Fruit fly (Drosophila melanogaster): ENCODE measurements around the gene Cpr65Ax2.
A peak's percentile ranks its signal among the peaks of the same experiment; 100 is the strongest.
"Not testable (repeated sequence)": the region's sequence is repeated elsewhere in the genome, so short reads cannot be mapped to it uniquely, and the experiment has no call there.

Gene Cpr65Ax2

dm6 chr3L:6159863-6160262, 9.2 kb upstream of the Cpr65Ax2 start:
- TF ChIP-seq CG32264 (GFP tag; optimal IDR thresholded peaks at IDR 0.05) = no peak
- no peak for TF ChIP-seq dl (GFP tag; optimal IDR thresholded peaks at IDR 0.05; ENCODE audit: insufficient read depth in 1 of 2, partially characterized antibody in 2 of 2)
- no peak for TF ChIP-seq Abd-B (GFP tag; optimal IDR thresholded peaks at IDR 0.05)
- TF ChIP-seq woc (GFP tag; optimal IDR thresholded peaks at IDR 0.05) = no peak
- no peak for TF ChIP-seq HLH106 (tag; optimal IDR thresholded peaks at IDR 0.05)
- no peak for TF ChIP-seq Dfd (GFP tag; optimal IDR thresholded peaks at IDR 0.05)
- TF ChIP-seq Rel (GFP tag; optimal IDR thresholded peaks at IDR 0.05) = no peak
- no peak for TF ChIP-seq Rel (tag; optimal IDR thresholded peaks at IDR 0.05)
- TF ChIP-seq dsf (GFP tag; optimal IDR thresholded peaks at IDR 0.05; ENCODE audit: borderline replicate concordance) = no peak
- no peak for TF ChIP-seq Jra (GFP tag; optimal IDR thresholded peaks at IDR 0.05)
- no peak for TF ChIP-seq tai (GFP tag; optimal IDR thresholded peaks at IDR 0.05)

- TF ChIP-seq sage (GFP tag; optimal IDR thresholded peaks at IDR 0.05) = no peak
- TF ChIP-seq tai (GFP tag; optimal IDR thresholded peaks at IDR 0.05) = no peak
Measured at dm6 chr3L:6158530-6158929, 7.9 kb upstream of the Cpr65Ax2 start, which contains the start of gene Cpr65Ay. Cpr65Ay (minus strand) TSS chr3L:6158630.

- TF ChIP-seq N (GFP tag; optimal IDR thresholded peaks at IDR 0.05) = no peak
- TF ChIP-seq GATAd (GFP tag; optimal IDR thresholded peaks at IDR 0.05) = no peak
- TF ChIP-seq rgr (GFP tag; optimal IDR thresholded peaks at IDR 0.05) = no peak
- TF ChIP-seq dl (GFP tag; optimal IDR thresholded peaks at IDR 0.05; ENCODE audit: insufficient read depth in 1 of 2, partially characterized antibody in 2 of 2) = no peak
- no peak for TF ChIP-seq Myc (optimal IDR thresholded peaks at IDR 0.05)
- TF ChIP-seq CG9705 (GFP tag; optimal IDR thresholded peaks at IDR 0.05) = no peak
- TF ChIP-seq OdsH (GFP tag; optimal IDR thresholded peaks at IDR 0.05) = no peak
- TF ChIP-seq pan (optimal IDR thresholded peaks at IDR 0.05) = no peak
- TF ChIP-seq Hr78 (GFP tag; optimal IDR thresholded peaks at IDR 0.05) = no peak
- no peak for TF ChIP-seq fru (GFP tag; optimal IDR thresholded peaks at IDR 0.05)
- no peak for TF ChIP-seq ey (GFP tag; optimal IDR thresholded peaks at IDR 0.05)
- no peak for TF ChIP-seq tai (GFP tag; optimal IDR thresholded peaks at IDR 0.05)
- no peak for TF ChIP-seq HLH106 (tag; optimal IDR thresholded peaks at IDR 0.05)
- TF ChIP-seq br (GFP tag; optimal IDR thresholded peaks at IDR 0.05) = no peak
- TF ChIP-seq Hnf4 (GFP tag; optimal IDR thresholded peaks at IDR 0.05) = no peak
- TF ChIP-seq jim (GFP tag; optimal IDR thresholded peaks at IDR 0.05) = no peak
- TF ChIP-seq Mio (GFP tag; optimal IDR thresholded peaks at IDR 0.05) = no peak
- TF ChIP-seq CG32264 (GFP tag; optimal IDR thresholded peaks at IDR 0.05) = no peak
Measured at dm6 chr3L:6157327-6158032, 6.8 kb upstream of the Cpr65Ax2 start, which contains the start of gene CG13297. CG13297 (minus strand) TSS chr3L:6157377.

dm6 chr3L:6154951-6155394, 4.3 kb upstream of the Cpr65Ax2 start:
- TF ChIP-seq dmrt93B (GFP tag; optimal IDR thresholded peaks at IDR 0.05) (no peak), CrebA (GFP tag; optimal IDR thresholded peaks at IDR 0.05; ENCODE audit: borderline replicate concordance) (peak; percentile 44), Sp1 (GFP tag; optimal IDR thresholded peaks at IDR 0.05) (peak; percentile 41), psq (GFP tag; optimal IDR thresholded peaks at IDR 0.05) (no peak), Rel (GFP tag; optimal IDR thresholded peaks at IDR 0.05) (peak; percentile 72), Rel (tag; optimal IDR thresholded peaks at IDR 0.05) (no peak), Dfd (GFP tag; optimal IDR thresholded peaks at IDR 0.05) (no peak)

dm6 chr3L:6152531-6152930, 1.9 kb upstream of the Cpr65Ax2 start, which contains the start of gene Acp65Aa:
Acp65Aa (minus strand) TSS chr3L:6152745.
- TF ChIP-seq sage (GFP tag; optimal IDR thresholded peaks at IDR 0.05) = no peak

dm6 chr3L:6149248-6149647, 1.4 kb downstream of the Cpr65Ax2 start, which contains the start of gene Lcp65Ab1:
Lcp65Ab1 (plus strand) TSS chr3L:6149548.
- TF ChIP-seq Vsx2 (GFP tag; optimal IDR thresholded peaks at IDR 0.05; ENCODE audit: partially characterized antibody); woc (GFP tag; optimal IDR thresholded peaks at IDR 0.05); jim (GFP tag; optimal IDR thresholded peaks at IDR 0.05): not testable (repeated sequence)
